Fruit fly (Drosophila melanogaster) whole organism, embryonic: ENCODE data around the gene SkpE.

ENCODE experiments used
- Antp ChIP-seq: fragments of 200-800 bp; sonication (Bioruptor generic); optimal IDR thresholded peaks from 3 replicates; lab custom pipeline; 2016; ENCODE audit warnings: missing biosample characterization, missing genetic modification characterization
- Atf-2 ChIP-seq: fragments of 200-800 bp; sonication (Bioruptor generic); optimal IDR thresholded peaks from 2 replicates; lab custom pipeline; 2016; ENCODE audit warnings: missing biosample characterization, missing genetic modification characterization
- Bteb2 ChIP-seq: fragments of 200-800 bp; sonication (Bioruptor generic); optimal IDR thresholded peaks from 2 replicates; lab custom pipeline; 2016; ENCODE audit warnings: missing biosample characterization, missing genetic modification characterization
- CG11398 ChIP-seq: fragments of 200-800 bp; sonication (Bioruptor generic); optimal IDR thresholded peaks from 2 replicates; lab custom pipeline; 2016; ENCODE audit warnings: missing biosample characterization, missing genetic modification characterization
- CG11456 ChIP-seq: fragments of 200-800 bp; sonication (Bioruptor generic); IDR thresholded peaks from 3 replicates; pipeline ENCODE4 v1.3.6; 2022; ENCODE audit warnings: missing biosample characterization, missing genetic modification characterization
- CG14050 ChIP-seq: fragments of 200-800 bp; sonication (Bioruptor generic); IDR thresholded peaks from 3 replicates; pipeline ENCODE4 v1.3.6; 2022; ENCODE audit warnings: missing biosample characterization, missing genetic modification characterization
- CG15011 ChIP-seq: fragments of 200-800 bp; sonication (Bioruptor generic); optimal IDR thresholded peaks from 3 replicates; lab custom pipeline; 2018; ENCODE audit warnings: missing biosample characterization, mild to moderate bottlenecking, missing genetic modification characterization
- CG1529 ChIP-seq: fragments of 200-800 bp; sonication (Bioruptor generic); optimal IDR thresholded peaks from 3 replicates; lab custom pipeline; 2018; ENCODE audit warnings: missing biosample characterization, missing genetic modification characterization
- CG1603 ChIP-seq: fragments of 200-800 bp; sonication (Bioruptor generic); optimal IDR thresholded peaks from 2 replicates; lab custom pipeline; 2019; ENCODE audit warnings: missing biosample characterization, mild to moderate bottlenecking, missing genetic modification characterization, moderate library complexity
- CG17385 ChIP-seq: fragments of 200-800 bp; sonication (Bioruptor generic); optimal IDR thresholded peaks from 3 replicates; lab custom pipeline; 2018; ENCODE audit warnings: missing biosample characterization, mild to moderate bottlenecking, missing genetic modification characterization
- CG17612 ChIP-seq: fragments of 200-800 bp; sonication (Bioruptor generic); IDR thresholded peaks from 2 replicates; pipeline ENCODE4 v1.3.6; 2022; ENCODE audit warnings: missing biosample characterization, missing genetic modification characterization
- CG2120 ChIP-seq: fragments of 200-800 bp; sonication (Bioruptor generic); optimal IDR thresholded peaks from 3 replicates; lab custom pipeline; 2016; ENCODE audit warnings: missing biosample characterization, missing genetic modification characterization
- CG2202 ChIP-seq: fragments of 200-800 bp; sonication (Bioruptor generic); optimal IDR thresholded peaks from 2 replicates; lab custom pipeline; 2018; ENCODE audit warnings: missing biosample characterization, mild to moderate bottlenecking, missing genetic modification characterization
- CG30020 ChIP-seq: fragments of 200-800 bp; optimal IDR thresholded peaks from 2 replicates; lab custom pipeline; 2019; ENCODE audit warnings: missing biosample characterization, mild to moderate bottlenecking, missing genetic modification characterization, moderate library complexity
- CG34224 ChIP-seq: fragments of 200-800 bp; sonication (Bioruptor generic); IDR thresholded peaks from 3 replicates; pipeline ENCODE4 v1.3.6; 2022; ENCODE audit warnings: missing biosample characterization, missing genetic modification characterization; ENCODE audit not compliant: partially characterized antibody
- CG4404 ChIP-seq: fragments of 200-800 bp; sonication (Bioruptor generic); IDR thresholded peaks from 2 replicates; pipeline ENCODE4 v1.3.6; 2022; ENCODE audit warnings: missing biosample characterization, missing genetic modification characterization
- CG4617 ChIP-seq: fragments of 200-800 bp; sonication (Bioruptor generic); optimal IDR thresholded peaks from 3 replicates; lab custom pipeline; 2016; ENCODE audit warnings: missing biosample characterization, missing genetic modification characterization, borderline replicate concordance
- CG6272 ChIP-seq: fragments of 200-800 bp; sonication (Bioruptor generic); IDR thresholded peaks from 2 replicates; pipeline ENCODE4 v1.3.6; 2022; ENCODE audit warnings: missing biosample characterization, missing genetic modification characterization
- CG7357 ChIP-seq: fragments of 200-800 bp; sonication (Bioruptor generic); IDR thresholded peaks from 3 replicates; pipeline ENCODE4 v1.3.6; 2022; ENCODE audit warnings: missing biosample characterization, missing genetic modification characterization
- CG8281 ChIP-seq: fragments of 200-800 bp; sonication (Bioruptor generic); optimal IDR thresholded peaks from 2 replicates; lab custom pipeline; 2018; ENCODE audit warnings: missing biosample characterization, mild to moderate bottlenecking, missing genetic modification characterization, moderate library complexity
- CG8290 ChIP-seq, 3 experiments: fragments of 200-800 bp; sonication (Bioruptor generic); optimal IDR thresholded peaks; 2 replicates each; lab custom pipeline; 2016 to 2019; ENCODE audit warnings: missing biosample characterization in 3 of 3, missing genetic modification characterization in 3 of 3, mild to moderate bottlenecking in 2 of 3, moderate library complexity in 1 of 3
- CG8359 ChIP-seq: fragments of 200-800 bp; sonication (Bioruptor generic); optimal IDR thresholded peaks from 2 replicates; lab custom pipeline; 2017; ENCODE audit warnings: missing biosample characterization, mild to moderate bottlenecking, missing genetic modification characterization, borderline replicate concordance
- CG9437 ChIP-seq: fragments of 200-800 bp; sonication (Bioruptor generic); optimal IDR thresholded peaks from 2 replicates; lab custom pipeline; 2018; ENCODE audit warnings: missing biosample characterization, mild to moderate bottlenecking, missing genetic modification characterization
- CoRest ChIP-seq: fragments of 200-800 bp; sonication (Bioruptor generic); optimal IDR thresholded peaks from 3 replicates; lab custom pipeline; 2018; ENCODE audit warnings: missing biosample characterization, mild to moderate bottlenecking, missing genetic modification characterization, moderate library complexity
- D ChIP-seq, 2 experiments: fragments of 200-800 bp in 1 of 2; fragments of >200 bp in 1 of 2; sonication (Bioruptor generic) in 1 of 2; optimal IDR thresholded peaks; 2 replicates in 1 of 2; 3 replicates in 1 of 2; lab custom pipeline; 2017; ENCODE audit warnings: mild to moderate bottlenecking in 1 of 2, missing biosample characterization in 1 of 2, missing genetic modification characterization in 1 of 2, missing genetic modification reagents in 1 of 2
- Dip3 ChIP-seq: fragments of 200-800 bp; sonication (Bioruptor generic); optimal IDR thresholded peaks from 3 replicates; lab custom pipeline; 2016; ENCODE audit warnings: missing biosample characterization, missing genetic modification characterization
- Ets97D ChIP-seq: fragments of 200-800 bp; sonication (Bioruptor generic); optimal IDR thresholded peaks from 3 replicates; lab custom pipeline; 2016; ENCODE audit warnings: missing biosample characterization, missing genetic modification characterization
- HmgD ChIP-seq: fragments of 200-800 bp; sonication (Bioruptor generic); optimal IDR thresholded peaks from 3 replicates; lab custom pipeline; 2016; ENCODE audit warnings: missing biosample characterization, missing genetic modification characterization
- Nf-YA ChIP-seq: fragments of 200-800 bp; sonication (Bioruptor generic); IDR thresholded peaks from 2 replicates; pipeline ENCODE4 v1.3.6; 2022; ENCODE audit warnings: missing biosample characterization, missing genetic modification characterization
- Ravus ChIP-seq: fragments of 200-800 bp; sonication (Bioruptor generic); IDR thresholded peaks from 2 replicates; pipeline ENCODE4 v1.3.6; 2022; ENCODE audit warnings: missing biosample characterization, missing genetic modification characterization
- Rfx ChIP-seq: fragments of 200-800 bp; sonication (Bioruptor generic); IDR thresholded peaks from 2 replicates; pipeline ENCODE4 v1.3.6; 2022; ENCODE audit warnings: missing biosample characterization, missing genetic modification characterization
- TFAM ChIP-seq: fragments of 200-800 bp; sonication (Bioruptor generic); optimal IDR thresholded peaks from 2 replicates; lab custom pipeline; 2017; ENCODE audit warnings: missing biosample characterization, missing genetic modification characterization, inconsistent platforms
- abd-A ChIP-seq: fragments of 200-800 bp; sonication (Bioruptor generic); optimal IDR thresholded peaks from 3 replicates; lab custom pipeline; 2019; ENCODE audit warnings: missing biosample characterization, mild to moderate bottlenecking, missing genetic modification characterization, moderate library complexity
- bab2 ChIP-seq: fragments of 200-800 bp; sonication (Bioruptor generic); optimal IDR thresholded peaks from 2 replicates; lab custom pipeline; 2016; ENCODE audit warnings: missing biosample characterization, missing genetic modification characterization
- bsh ChIP-seq, 2 experiments: fragments of 200-800 bp; sonication (Bioruptor generic); optimal IDR thresholded peaks; 2 replicates each; lab custom pipeline; 2017 to 2018; ENCODE audit warnings: mild to moderate bottlenecking in 2 of 2, missing biosample characterization in 2 of 2, missing genetic modification characterization in 2 of 2, moderate library complexity in 1 of 2
- dm ChIP-seq: fragments of 200-800 bp; sonication (Bioruptor generic); optimal IDR thresholded peaks from 3 replicates; lab custom pipeline; 2016; ENCODE audit warnings: missing biosample characterization, missing genetic modification characterization
- dpn ChIP-seq, 2 experiments: fragments of 200-800 bp; sonication (Bioruptor generic); optimal IDR thresholded peaks; 3 replicates each; lab custom pipeline; 2016; ENCODE audit warnings: missing biosample characterization in 2 of 2, missing genetic modification characterization in 2 of 2
- eve ChIP-seq, 2 experiments: fragments of >200 bp; optimal IDR thresholded peaks; 2 replicates each; lab custom pipeline; 2017; ENCODE audit warnings: missing biosample characterization in 2 of 2, missing genetic modification characterization in 2 of 2
- gem ChIP-seq: fragments of 200-800 bp; sonication (Bioruptor generic); optimal IDR thresholded peaks from 2 replicates; lab custom pipeline; 2019; ENCODE audit warnings: missing biosample characterization, mild to moderate bottlenecking, missing genetic modification characterization, moderate library complexity
- ind ChIP-seq: fragments of 200-800 bp; sonication (Bioruptor generic); optimal IDR thresholded peaks from 3 replicates; lab custom pipeline; 2016; ENCODE audit warnings: missing biosample characterization, missing genetic modification characterization
- kni ChIP-seq: fragments of 200-800 bp; sonication (Bioruptor generic); optimal IDR thresholded peaks from 3 replicates; lab custom pipeline; 2017; ENCODE audit warnings: mild to moderate bottlenecking, missing biosample characterization, missing genetic modification reagents, missing genetic modification characterization
- lmd ChIP-seq: fragments of 200-800 bp; sonication (Bioruptor generic); IDR thresholded peaks from 2 replicates; pipeline ENCODE4 v1.3.6; 2022; ENCODE audit warnings: missing biosample characterization, missing genetic modification characterization
- nau ChIP-seq: fragments of 200-800 bp; sonication (Bioruptor generic); optimal IDR thresholded peaks from 3 replicates; lab custom pipeline; 2017; ENCODE audit warnings: missing biosample characterization, mild to moderate bottlenecking, missing genetic modification characterization, missing genetic modification reagents
- onecut ChIP-seq: fragments of 200-800 bp; sonication (Bioruptor generic); IDR thresholded peaks from 2 replicates; pipeline ENCODE4 v1.3.6; 2022; ENCODE audit warnings: missing biosample characterization, missing genetic modification characterization
- peb ChIP-seq: fragments of 200-800 bp; sonication (Bioruptor generic); IDR thresholded peaks from 2 replicates; pipeline ENCODE4 v1.3.6; 2022; ENCODE audit warnings: missing biosample characterization, missing genetic modification characterization
- pfk ChIP-seq: fragments of 200-800 bp; sonication (Bioruptor generic); optimal IDR thresholded peaks from 2 replicates; lab custom pipeline; 2018; ENCODE audit warnings: missing biosample characterization, mild to moderate bottlenecking, missing genetic modification characterization, moderate library complexity
- scrt ChIP-seq: fragments of 200-800 bp; sonication (Bioruptor generic); optimal IDR thresholded peaks from 2 replicates; lab custom pipeline; 2018; ENCODE audit warnings: missing biosample characterization, mild to moderate bottlenecking, missing genetic modification characterization, moderate library complexity
- vnd ChIP-seq: fragments of 200-800 bp; sonication (Bioruptor generic); IDR thresholded peaks from 3 replicates; pipeline ENCODE4 v1.3.6; 2022; ENCODE audit warnings: missing biosample characterization, missing genetic modification characterization; ENCODE audit not compliant: partially characterized antibody

Gene SkpE

DNA sequence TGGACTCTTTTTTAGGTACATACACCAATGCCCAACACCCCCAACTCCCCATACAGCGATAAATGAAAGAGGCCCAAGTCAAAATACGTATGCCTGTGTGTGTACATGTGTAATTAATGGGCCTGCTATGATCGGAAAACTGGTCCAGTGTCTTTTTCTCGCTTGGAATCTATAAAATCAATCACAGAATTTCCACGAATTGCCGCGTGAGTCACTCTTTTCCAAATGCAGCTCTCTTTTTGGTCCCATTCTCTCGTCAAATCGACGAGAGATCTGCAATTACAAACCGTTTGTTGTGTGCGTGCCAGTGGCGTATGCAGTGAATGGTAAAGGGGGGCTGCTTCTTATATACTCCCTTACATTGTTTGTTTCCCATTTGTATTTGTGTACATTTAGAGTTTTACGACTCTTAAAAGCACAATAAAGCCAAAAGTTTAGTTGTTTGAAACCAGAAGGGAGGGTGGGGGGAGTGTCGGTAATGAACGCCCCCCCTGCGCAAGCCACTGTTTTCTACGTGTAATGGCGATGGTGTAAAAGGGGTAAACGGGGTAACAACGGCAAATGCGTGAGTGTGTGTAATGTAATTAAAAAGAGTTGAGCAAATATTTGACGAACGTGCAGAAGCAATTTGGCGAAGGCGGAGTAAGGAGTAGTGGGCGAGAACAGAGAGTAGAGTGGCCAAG lies 23.0 kb upstream of the SkpE start:
- peak; percentile 84 for TF ChIP-seq CG15011 (GFP tag; lab: Kevin White, UChicago)
- TF ChIP-seq CG9437 (GFP tag; lab: Kevin White, UChicago), result peak; percentile 86
- peak; percentile 97 for TF ChIP-seq lmd (GFP tag; lab: Robert Waterston, UW)
- peak; percentile 82 for TF ChIP-seq Ravus (GFP tag; lab: Robert Waterston, UW)
- TF ChIP-seq CG34224, result no peak
- peak; percentile 97 for TF ChIP-seq Antp (GFP tag; lab: Kevin White, UChicago)
- no peak for TF ChIP-seq vnd (GFP tag; lab: Robert Waterston, UW)
- peak; percentile 93 for TF ChIP-seq CG11456 (GFP tag; lab: Robert Waterston, UW)
- peak in 1 of 2 experiments; percentile 47 for TF ChIP-seq eve (GFP tag; optimal IDR thresholded peaks at IDR 0.05; lab: Kevin White, UChicago)
- TF ChIP-seq CG8359 (GFP tag; lab: Kevin White, UChicago), result peak; percentile 76
- TF ChIP-seq CG17612 (GFP tag; lab: Robert Waterston, UW), result peak; percentile 71
- peak; percentile 90 for TF ChIP-seq Atf-2 (GFP tag; lab: Kevin White, UChicago)
- peak; percentile 93 for TF ChIP-seq peb (GFP tag; lab: Robert Waterston, UW)
- TF ChIP-seq CG14050, result peak; percentile 92
- peak; percentile 91 for TF ChIP-seq CG2120 (GFP tag; lab: Kevin White, UChicago)
- peak; percentile 97 for TF ChIP-seq bab2 (GFP tag; lab: Kevin White, UChicago)
- peak; percentile 83 for TF ChIP-seq CG8281 (tag; lab: Kevin White, UChicago)
- peak; percentile 54 for TF ChIP-seq TFAM (GFP tag; lab: Kevin White, UChicago)
- peak; percentile 62 for TF ChIP-seq CG30020 (tag; lab: Kevin White, UChicago)
- TF ChIP-seq CG11398 (GFP tag; lab: Kevin White, UChicago), result peak; percentile 90
- peak; percentile 90 for TF ChIP-seq CG17385 (GFP tag; lab: Kevin White, UChicago)
- TF ChIP-seq CG1529 (GFP tag; lab: Kevin White, UChicago), result peak; percentile 92
- TF ChIP-seq CG2202, result peak; percentile 91
- peak; percentile 87 for TF ChIP-seq abd-A (tag; lab: Kevin White, UChicago)
- TF ChIP-seq CG4617 (GFP tag; lab: Kevin White, UChicago), result peak; percentile 86
- TF ChIP-seq dm (GFP tag; lab: Kevin White, UChicago), result peak; percentile 87
- TF ChIP-seq Nf-YA (GFP tag; lab: Robert Waterston, UW), result peak; percentile 88
- peak; percentile 96 for TF ChIP-seq Rfx
- TF ChIP-seq CG6272 (GFP tag; lab: Robert Waterston, UW), result peak; percentile 92
- peak; percentile 92 for TF ChIP-seq CG4404 (GFP tag; lab: Robert Waterston, UW)
- TF ChIP-seq ind (GFP tag; lab: Kevin White, UChicago), result peak; percentile 93
- peak; percentile 93 to 94 for TF ChIP-seq dpn (GFP tag; optimal IDR thresholded peaks at IDR 0.05; lab: Kevin White, UChicago)
- peak; percentile 89 for TF ChIP-seq CG7357 (GFP tag; lab: Robert Waterston, UW)
- TF ChIP-seq CG1603 (tag; lab: Kevin White, UChicago), result peak; percentile 96
- TF ChIP-seq Bteb2 (GFP tag; lab: Kevin White, UChicago), result peak; percentile 84
- peak; percentile 90 for TF ChIP-seq HmgD (GFP tag; lab: Kevin White, UChicago)
- TF ChIP-seq pfk (GFP tag; lab: Kevin White, UChicago), result no peak
- peak; percentile 96 for TF ChIP-seq CoRest (tag; lab: Kevin White, UChicago)
- peak; percentile 74 to 95 for TF ChIP-seq bsh (GFP tag; optimal IDR thresholded peaks at IDR 0.05; lab: Kevin White, UChicago)
- TF ChIP-seq scrt, result peak; percentile 78
- peak; percentile 90 for TF ChIP-seq nau (GFP tag; lab: Kevin White, UChicago)
- TF ChIP-seq Ets97D (GFP tag; lab: Kevin White, UChicago), result peak; percentile 74
- TF ChIP-seq D (optimal IDR thresholded peaks at IDR 0.05; lab: Kevin White, UChicago), result no peak
- peak; percentile 95 for TF ChIP-seq D (GFP tag; optimal IDR thresholded peaks at IDR 0.05; lab: Kevin White, UChicago)
- TF ChIP-seq Dip3 (GFP tag; lab: Kevin White, UChicago), result peak; percentile 73
- peak; percentile 95 for TF ChIP-seq gem (tag; lab: Kevin White, UChicago)
- peak; percentile 81 for TF ChIP-seq kni (GFP tag; lab: Kevin White, UChicago)
- peak; percentile 89 for TF ChIP-seq onecut
- TF ChIP-seq CG8290 (GFP tag; optimal IDR thresholded peaks at IDR 0.05; lab: Kevin White, UChicago), result peak; percentile 87
- peak; percentile 79 to 97 for TF ChIP-seq CG8290 (tag; optimal IDR thresholded peaks at IDR 0.05; lab: Kevin White, UChicago)
